Worm (Caenorhabditis elegans): ENCODE measurements around the gene srh-300.

- no peak for TF ChIP-seq ama-1 (optimal IDR thresholded peaks at IDR 0.05)
- TF ChIP-seq tbx-37 (GFP tag; conservative IDR thresholded peaks at IDR 0.05), result no peak
- no peak for TF ChIP-seq ceh-13 (GFP tag; optimal IDR thresholded peaks at IDR 0.05)
- TF ChIP-seq ceh-36 (tag; optimal IDR thresholded peaks at IDR 0.05), result no peak
- no peak for TF ChIP-seq sea-1 (GFP tag; conservative IDR thresholded peaks at IDR 0.05)
- TF ChIP-seq hmg-4 (GFP tag; optimal IDR thresholded peaks at IDR 0.05), result no peak
- no peak for TF ChIP-seq ets-7 (tag; optimal IDR thresholded peaks at IDR 0.05)
- no peak for TF ChIP-seq tbx-11 (GFP tag; IDR thresholded peaks at IDR 0.05)
Measured at ce11 chrV:17784363-17784762, 37.5 kb upstream of the srh-300 start.

Measured in whole organism, early embryonic.